Worm (Caenorhabditis elegans) whole organism, dauer: Measurements from ENCODE around the gene F38H4.4.

Experiments used
- unc-62 ChIP-seq: sonication (generic microtip); optimal IDR thresholded peaks from 2 replicates; lab custom pipeline; 2017; ENCODE audit warnings: missing biosample characterization, missing genetic modification reagents, missing genetic modification characterization

The F38H4.4 gene

DNA sequence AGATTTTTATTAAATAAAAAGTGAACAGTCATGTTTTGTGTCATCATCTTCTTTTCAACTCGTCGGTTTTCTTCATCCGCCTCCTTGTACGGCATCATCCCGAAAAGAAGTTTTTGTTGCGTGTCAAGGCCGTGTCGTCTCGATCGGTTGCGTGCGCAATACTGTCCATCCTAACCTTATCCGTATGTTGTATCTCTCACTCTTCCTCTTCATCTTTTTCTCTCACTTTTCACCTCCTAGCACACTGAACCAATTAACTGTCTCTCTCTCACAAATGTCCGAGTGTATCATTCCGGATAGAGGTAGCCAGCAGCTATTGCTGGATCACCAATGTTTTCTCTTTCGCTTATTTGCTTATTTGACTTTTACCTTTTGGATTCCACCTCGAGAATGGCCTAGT, 35.4 kb downstream of the F38H4.4 start:
- no peak for TF ChIP-seq unc-62 (GFP tag; lab: Kevin White, UChicago)

DNA sequence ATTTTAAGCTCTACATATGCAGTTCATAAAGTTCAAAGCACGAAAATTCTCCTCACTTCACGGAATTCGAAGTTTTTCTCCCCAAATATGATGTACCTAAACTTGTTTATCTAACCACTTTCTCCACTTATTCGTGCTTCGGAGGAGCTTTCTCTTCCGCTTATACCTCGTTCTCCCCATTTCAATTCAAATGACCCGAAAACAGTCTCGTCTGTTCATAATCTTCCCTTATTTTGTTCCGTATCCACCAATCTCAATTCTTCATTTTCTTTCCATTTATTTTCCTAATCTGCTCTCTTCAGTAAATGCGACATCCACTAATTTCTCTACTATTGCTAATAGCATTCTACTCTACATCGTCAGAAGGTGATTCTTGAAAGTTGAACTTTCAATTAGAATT, 37.3 kb downstream of the F38H4.4 start, which contains the start of gene let-653:
TSS of gene let-653 (plus strand) at position 301 of the 400 bp plus-strand sequence.
- no peak for TF ChIP-seq unc-62 (GFP tag; lab: Kevin White, UChicago)

DNA sequence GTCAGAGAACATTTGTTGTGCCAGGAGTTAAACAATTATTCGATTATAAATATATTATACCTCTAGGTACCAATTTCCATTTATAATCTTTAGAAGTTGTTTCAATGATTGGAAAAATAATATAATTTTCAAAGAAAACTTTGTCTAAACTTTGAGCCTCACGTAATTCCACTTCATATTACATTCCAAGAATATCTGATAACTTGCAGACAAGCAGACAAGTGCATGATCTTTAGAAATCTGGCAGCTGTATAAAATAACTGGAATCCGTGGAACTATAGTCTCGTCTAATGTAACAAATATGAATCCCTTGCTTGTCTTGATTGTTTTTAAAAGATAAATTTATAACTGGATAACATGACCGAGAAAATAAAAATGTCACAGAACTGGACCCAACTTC, 44.5 kb downstream of the F38H4.4 start:
- TF ChIP-seq unc-62 (GFP tag; lab: Kevin White, UChicago), result no peak

DNA sequence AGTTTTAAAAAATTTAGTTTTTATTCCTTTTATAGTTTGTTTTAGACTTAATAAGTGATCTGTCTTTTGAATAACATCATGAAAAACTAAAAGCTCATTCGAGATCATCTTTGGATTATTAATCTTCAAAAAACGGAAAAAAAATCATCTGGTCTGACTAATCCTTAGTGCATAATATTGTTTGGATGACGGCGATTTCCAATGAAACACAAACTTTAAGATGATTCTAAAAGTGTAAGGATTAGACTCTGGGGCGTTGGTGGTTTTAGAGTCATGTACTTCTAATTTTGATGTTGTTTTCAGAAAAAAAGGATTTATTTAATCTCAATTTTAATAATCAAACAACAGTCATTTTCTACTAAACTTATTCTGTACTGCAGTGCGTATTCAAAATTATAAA, 45.3 kb downstream of the F38H4.4 start:
- no peak for TF ChIP-seq unc-62 (GFP tag; lab: Kevin White, UChicago)

DNA sequence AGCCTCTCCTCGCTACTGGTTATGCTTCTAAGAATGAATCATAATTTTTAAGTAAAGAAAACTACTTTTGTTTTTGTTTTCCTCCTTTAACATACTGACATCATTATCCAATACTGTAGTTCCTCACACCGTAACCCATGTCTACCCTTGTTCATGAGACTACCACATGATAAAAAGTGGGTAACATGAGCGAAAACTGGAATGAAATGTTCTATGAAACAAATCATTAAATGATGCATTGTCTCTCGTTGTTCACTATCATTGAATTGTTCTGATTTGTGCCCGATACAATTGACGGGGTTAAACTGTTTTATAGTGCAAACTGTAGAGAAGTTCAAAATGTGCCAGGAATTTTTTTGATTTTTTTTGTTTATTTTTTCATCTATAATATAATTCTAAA, 49.6 kb downstream of the F38H4.4 start:
- no peak for TF ChIP-seq unc-62 (GFP tag; lab: Kevin White, UChicago)

DNA sequence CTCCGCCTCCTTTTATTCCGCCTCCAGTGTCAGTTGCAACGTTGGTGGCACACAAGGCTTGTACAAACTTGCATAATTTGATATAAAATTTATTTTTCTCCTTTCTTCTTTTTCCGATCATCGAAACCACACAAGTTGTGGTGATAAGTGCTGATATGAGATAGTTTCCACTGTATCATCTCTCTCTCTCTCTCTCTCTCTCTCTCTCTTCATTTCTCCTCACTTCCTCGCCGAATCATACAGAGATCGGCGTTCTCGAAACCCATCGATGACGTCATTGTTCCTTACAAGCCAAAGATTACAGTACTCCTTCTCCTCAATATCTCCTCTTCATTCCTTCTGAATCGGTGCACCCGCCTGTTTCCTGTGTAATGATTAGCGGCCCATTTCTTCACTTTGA, 51.3 kb downstream of the F38H4.4 start, which contains the start of gene nhr-43:
TSS of gene nhr-43 (plus strand) at position 233 of the 400 bp plus-strand sequence.
- no peak for TF ChIP-seq unc-62 (GFP tag; lab: Kevin White, UChicago)
